Worm (Caenorhabditis elegans): ENCODE measurements around the gene sgnh-1.

- no peak for TF ChIP-seq unc-62 (GFP tag; optimal IDR thresholded peaks at IDR 0.05 in 1 of 2)
- TF ChIP-seq unc-62 (tag; optimal IDR thresholded peaks at IDR 0.05) = no peak
- TF ChIP-seq ceh-28 (tag; optimal IDR thresholded peaks at IDR 0.05) = no peak
- no peak for TF ChIP-seq nhr-237 (tag; optimal IDR thresholded peaks at IDR 0.05)
Observed at ce11 chrIV:4903961-4904360, 14.2 kb downstream of the sgnh-1 start, which contains the start of gene str-161.
